Fruit fly (Drosophila melanogaster) whole organism: ENCODE results near the gene CG13081.

Experiments used
- Dll ChIP-seq: fragments of >200 bp; optimal IDR thresholded peaks from 2 replicates; lab custom pipeline; 2017
- EcR ChIP-seq, 2 experiments: fragments of >200 bp; optimal IDR thresholded peaks; 2 replicates each; lab custom pipeline; 2017; ENCODE audit warnings: missing biosample characterization in 2 of 2, missing genetic modification characterization in 2 of 2, missing genetic modification reagents in 2 of 2
- pan ChIP-seq: fragments of >200 bp; optimal IDR thresholded peaks from 2 replicates; lab custom pipeline; 2017
- psq ChIP-seq: fragments of >200 bp; optimal IDR thresholded peaks from 2 replicates; lab custom pipeline; 2017
- usp ChIP-seq: fragments of >200 bp; optimal IDR thresholded peaks from 2 replicates; lab custom pipeline; 2017; ENCODE audit warnings: missing biosample characterization, missing genetic modification characterization, mixed read lengths

DNA sequence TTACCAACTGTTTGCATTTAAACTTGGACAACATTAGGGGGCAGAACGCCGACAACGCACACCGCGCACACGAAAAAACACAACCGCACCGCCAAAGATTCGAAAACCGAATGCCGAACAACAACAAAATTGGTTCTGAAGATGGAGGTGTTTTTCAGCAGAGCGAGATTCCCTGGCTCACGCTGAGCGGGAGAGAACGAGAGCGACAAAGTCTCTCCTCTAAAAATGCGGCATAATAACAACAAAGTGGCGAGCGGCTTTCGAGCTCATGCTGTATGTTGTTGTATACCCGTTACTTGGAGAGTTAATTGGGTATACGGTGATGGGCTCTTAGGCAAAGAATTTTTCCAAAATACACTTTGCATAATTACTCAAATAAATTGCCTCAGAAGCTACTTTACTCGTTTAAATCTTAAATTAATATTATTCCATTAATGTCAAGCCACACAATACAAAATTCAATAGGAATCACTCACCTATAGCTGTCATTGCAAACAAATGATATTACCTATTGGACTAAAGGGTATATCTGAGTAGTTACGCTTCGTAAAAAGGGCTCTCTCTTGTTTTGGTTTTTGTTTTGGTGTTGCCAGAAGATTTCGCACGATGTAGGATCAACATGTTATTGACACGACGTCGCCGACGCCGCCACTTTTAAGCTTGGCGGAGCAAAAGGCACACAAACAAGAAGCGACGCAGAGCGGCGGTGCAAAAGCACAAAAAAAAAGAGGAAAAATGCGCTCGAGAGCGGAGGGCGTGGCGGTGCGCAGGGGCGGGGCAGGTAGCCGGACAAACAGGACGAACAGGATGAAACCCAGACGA, 32.3 kb downstream of the CG13081 start:
- no peak for TF ChIP-seq usp (GFP tag; lab: Kevin White, UChicago)
- no peak for TF ChIP-seq psq (lab: Kevin White, UChicago)
- peak; percentile 94 for TF ChIP-seq pan
- peak; percentile 60 for TF ChIP-seq Dll (lab: Kevin White, UChicago)
- peak in 1 of 2 experiments; percentile 67 for TF ChIP-seq EcR (GFP tag; optimal IDR thresholded peaks at IDR 0.05; lab: Kevin White, UChicago)
